Worm (Caenorhabditis elegans): ENCODE measurements around the gene srx-80.
A peak's percentile ranks its signal among the peaks of the same experiment; 100 is the strongest.

Gene srx-80

DNA sequence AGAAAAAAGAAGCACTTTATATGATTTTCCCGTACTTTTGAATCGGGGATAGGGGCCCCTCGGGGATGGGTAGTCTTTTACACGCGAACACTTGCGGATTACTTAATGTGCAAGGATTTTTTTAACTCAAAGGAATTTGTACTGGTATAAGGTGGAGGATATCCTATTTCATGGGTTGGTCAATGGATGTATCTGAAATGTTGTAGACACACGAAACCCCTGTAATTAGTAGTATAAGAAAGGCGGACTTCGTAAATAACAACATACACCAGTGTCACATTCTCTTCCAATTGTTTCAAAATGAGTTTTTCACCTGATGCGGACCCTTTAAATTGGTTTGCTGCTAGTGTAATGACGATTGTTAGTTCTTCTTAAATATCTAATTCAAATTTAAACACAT is at the start of gene srx-80:
srx-80 (plus strand) TSS at position 301 of the 400 bp plus-strand sequence.
- TF ChIP-seq dao-5 (tag; optimal IDR thresholded peaks at IDR 0.05) (no peak), him-1 (tag; optimal IDR thresholded peaks at IDR 0.05) (no peak), W03F9.2 (tag; optimal IDR thresholded peaks at IDR 0.05) (no peak)

DNA sequence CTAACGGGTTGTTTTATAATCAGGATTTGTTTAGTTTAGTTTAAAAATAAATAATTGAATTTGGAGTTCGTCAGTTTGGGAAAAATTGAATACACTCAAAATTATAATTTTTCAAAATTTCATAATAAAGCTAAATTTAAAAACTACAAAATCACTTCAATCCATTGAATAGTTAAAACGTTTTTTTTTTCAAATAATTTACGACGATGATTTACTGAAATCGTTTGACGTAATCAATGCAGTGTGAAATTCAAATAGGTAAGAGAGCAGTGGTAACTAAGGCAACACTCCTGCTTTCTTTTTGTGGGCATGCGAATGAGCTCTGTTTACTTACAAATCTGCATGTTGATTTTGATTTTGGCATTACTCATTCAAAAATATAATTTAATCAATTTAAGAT is 48.3 kb upstream of the srx-80 start, which contains the start of gene F38B7.10:
F38B7.10 (plus strand) TSS at position 301 of the 400 bp plus-strand sequence.
- TF ChIP-seq dao-5 (tag; optimal IDR thresholded peaks at IDR 0.05): no peak
- TF ChIP-seq him-1 (tag; optimal IDR thresholded peaks at IDR 0.05): no peak
- no peak for TF ChIP-seq W03F9.2 (tag; optimal IDR thresholded peaks at IDR 0.05)

DNA sequence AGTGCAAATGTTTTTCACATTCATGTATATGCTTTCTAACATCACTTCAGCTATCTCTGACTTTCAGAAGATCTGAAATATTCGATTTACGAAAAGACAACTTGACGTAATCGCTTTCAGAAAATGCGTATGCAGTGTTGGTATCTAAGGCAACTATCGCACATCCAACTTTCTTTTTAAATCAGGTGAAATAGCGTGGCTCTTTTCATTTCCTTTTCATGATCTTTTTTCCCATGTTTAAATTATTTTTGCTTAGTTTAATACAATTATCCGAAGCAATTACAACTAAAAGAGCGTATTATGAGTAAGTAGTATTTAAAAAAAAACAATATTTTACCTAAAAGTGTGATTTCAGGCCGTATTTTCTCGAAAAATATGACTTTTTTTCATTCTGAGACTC is 46.7 kb upstream of the srx-80 start, which contains the start of gene F38B7.11:
F38B7.11 (plus strand) TSS at position 301 of the 400 bp plus-strand sequence.
- TF ChIP-seq him-1 (tag; optimal IDR thresholded peaks at IDR 0.05) (no peak), dao-5 (tag; optimal IDR thresholded peaks at IDR 0.05) (no peak), W03F9.2 (tag; optimal IDR thresholded peaks at IDR 0.05) (no peak)

DNA sequence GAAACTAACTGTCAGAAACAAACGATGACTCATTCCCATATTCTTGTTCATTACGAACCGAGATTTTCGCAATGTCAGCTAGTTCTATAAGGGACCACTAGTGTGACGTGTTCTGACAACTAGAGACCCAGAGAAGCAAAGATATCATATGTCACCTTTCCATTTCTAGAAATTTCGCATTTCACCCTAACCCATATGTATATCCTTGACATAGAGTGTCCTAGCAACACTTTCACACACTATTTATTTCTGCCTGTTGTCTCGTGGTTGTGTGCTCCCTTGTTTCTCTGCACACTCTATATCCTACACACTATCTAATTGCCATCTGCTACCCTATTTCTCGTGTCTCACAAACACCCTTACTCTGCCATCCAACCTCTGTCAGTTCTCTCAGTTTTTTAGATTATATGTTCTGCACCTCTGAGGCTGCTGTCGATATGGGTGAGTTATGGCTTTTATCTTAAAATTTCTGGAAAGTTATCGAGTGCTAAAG is 44.6 kb upstream of the srx-80 start, which contains the start of the genes F38B7.17 and F38B7.3:
F38B7.17 (minus strand) TSS at position 51 of the 493 bp plus-strand sequence.
F38B7.3 (plus strand) TSS at position 194 of the 493 bp plus-strand sequence.
- TF ChIP-seq him-1 (tag; optimal IDR thresholded peaks at IDR 0.05) (no peak), dao-5 (tag; optimal IDR thresholded peaks at IDR 0.05) (no peak), W03F9.2 (tag; optimal IDR thresholded peaks at IDR 0.05) (no peak)

DNA sequence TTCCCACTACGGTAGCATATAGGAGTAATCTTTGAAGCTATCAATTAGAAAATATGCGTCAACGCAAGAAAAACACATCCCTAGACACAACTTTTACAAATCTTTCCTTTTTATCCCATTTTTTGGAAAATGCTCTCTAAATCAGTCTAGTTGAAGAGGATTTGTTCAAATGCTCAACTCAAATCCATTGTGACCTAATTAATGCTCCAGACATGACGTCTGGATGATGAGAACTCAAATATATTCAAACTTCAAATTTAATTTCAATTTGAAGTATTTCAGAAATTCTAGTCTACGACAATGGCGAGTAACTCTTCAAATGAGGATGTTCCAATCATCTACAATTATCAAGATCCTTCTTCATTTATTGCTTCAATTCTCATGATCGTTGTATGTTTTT is 41.1 kb upstream of the srx-80 start, which contains the start of gene srx-85:
srx-85 (plus strand) TSS at position 301 of the 400 bp plus-strand sequence.
- TF ChIP-seq W03F9.2 (tag; optimal IDR thresholded peaks at IDR 0.05): no peak
- no peak for TF ChIP-seq dao-5 (tag; optimal IDR thresholded peaks at IDR 0.05)
- TF ChIP-seq him-1 (tag; optimal IDR thresholded peaks at IDR 0.05): no peak

DNA sequence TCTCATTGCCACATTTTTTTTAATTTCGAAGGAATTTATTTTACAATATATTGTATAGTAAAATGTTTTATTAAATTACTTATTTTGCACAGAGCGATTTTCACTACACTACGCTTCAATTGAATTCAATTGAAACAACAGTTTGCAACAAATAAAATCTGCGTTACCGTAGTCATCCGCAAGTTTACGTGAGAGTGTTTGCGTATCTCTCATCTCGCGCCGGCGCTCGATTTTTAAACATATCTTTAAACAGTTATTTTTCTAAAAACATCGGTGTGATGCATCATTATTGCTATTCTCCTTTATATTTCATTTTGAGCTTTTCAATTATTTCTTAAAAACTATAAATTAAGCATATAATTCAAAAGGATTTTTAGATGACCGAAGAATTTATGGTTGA is 39.3 kb upstream of the srx-80 start, which contains the start of gene duo-1:
duo-1 (plus strand) TSS at position 371 of the 400 bp plus-strand sequence.
- TF ChIP-seq W03F9.2 (tag; optimal IDR thresholded peaks at IDR 0.05) (no peak), dao-5 (tag; optimal IDR thresholded peaks at IDR 0.05) (no peak), him-1 (tag; optimal IDR thresholded peaks at IDR 0.05) (no peak)

DNA sequence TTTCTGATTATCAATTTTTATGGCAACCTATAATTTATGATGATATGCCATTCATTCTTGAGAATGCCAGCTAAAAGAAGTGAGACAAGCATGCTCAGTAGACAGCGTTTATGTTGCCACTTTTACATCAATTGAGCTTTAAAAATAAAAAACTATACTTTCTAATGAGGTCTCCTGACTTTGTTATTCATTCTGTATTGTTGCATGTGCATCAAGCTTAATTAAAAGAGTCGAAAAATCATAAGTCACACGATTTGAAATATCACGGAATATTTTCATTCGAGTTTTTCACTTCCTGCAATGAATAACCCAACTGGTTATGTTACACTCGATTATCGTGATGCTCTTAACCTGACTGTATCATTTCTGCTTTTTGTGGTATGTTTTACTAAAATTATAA is 30.9 kb upstream of the srx-80 start, which contains the start of gene srx-86:
srx-86 (plus strand) TSS at position 301 of the 400 bp plus-strand sequence.
- no peak for TF ChIP-seq dao-5 (tag; optimal IDR thresholded peaks at IDR 0.05)
- TF ChIP-seq him-1 (tag; optimal IDR thresholded peaks at IDR 0.05): no peak
- no peak for TF ChIP-seq W03F9.2 (tag; optimal IDR thresholded peaks at IDR 0.05)

DNA sequence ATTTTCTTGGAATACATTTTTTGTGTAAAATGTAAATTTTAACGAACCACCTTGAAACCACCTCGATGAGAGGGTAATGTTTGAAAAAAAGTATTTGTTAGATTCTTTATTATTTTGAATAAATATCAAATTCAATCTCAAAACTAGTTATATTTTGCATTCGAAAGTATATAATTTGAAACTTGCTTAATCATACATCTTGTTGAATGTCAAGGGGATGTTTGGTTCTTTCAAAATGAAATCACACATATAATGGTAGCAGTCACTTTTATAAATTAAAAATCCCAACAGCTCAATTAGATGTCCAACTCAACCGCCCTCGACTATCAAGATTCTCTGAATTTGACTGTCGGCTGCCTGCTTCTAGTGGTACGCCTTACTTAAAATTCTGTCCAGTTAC is 29.0 kb upstream of the srx-80 start, which contains the start of gene srx-87:
srx-87 (plus strand) TSS at position 301 of the 400 bp plus-strand sequence.
- TF ChIP-seq W03F9.2 (tag; optimal IDR thresholded peaks at IDR 0.05): no peak
- no peak for TF ChIP-seq him-1 (tag; optimal IDR thresholded peaks at IDR 0.05)
- TF ChIP-seq dao-5 (tag; optimal IDR thresholded peaks at IDR 0.05): no peak

DNA sequence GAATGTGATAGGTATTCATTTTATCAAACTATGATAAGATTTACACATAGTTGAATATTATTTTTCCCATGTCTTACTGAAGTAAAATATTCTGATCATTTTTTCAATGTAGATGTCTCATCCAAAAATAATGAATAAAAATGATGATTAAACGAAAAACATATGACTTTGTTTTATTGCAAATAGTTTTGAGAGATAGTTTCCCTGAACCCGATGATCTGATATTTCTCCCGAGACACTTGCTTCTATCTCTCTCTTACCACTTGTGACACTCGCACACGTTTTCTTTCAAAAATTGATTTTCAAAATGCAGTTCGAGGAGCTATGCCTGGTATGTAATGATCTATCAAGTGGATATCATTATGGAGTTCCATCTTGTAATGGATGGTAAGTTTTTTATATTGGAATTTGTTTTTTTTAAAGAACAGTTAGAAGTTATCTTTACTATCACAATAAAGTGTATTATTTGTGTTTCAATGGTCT is 23.3 kb upstream of the srx-80 start, which contains the start of the genes nhr-101 and pms-2:
nhr-101 (plus strand) TSS at position 308 of the 483 bp plus-strand sequence.
pms-2 (minus strand) TSS at position 433 of the 483 bp plus-strand sequence.
- no peak for TF ChIP-seq W03F9.2 (tag; optimal IDR thresholded peaks at IDR 0.05)
- TF ChIP-seq dao-5 (tag; optimal IDR thresholded peaks at IDR 0.05): no peak
- no peak for TF ChIP-seq him-1 (tag; optimal IDR thresholded peaks at IDR 0.05)

DNA sequence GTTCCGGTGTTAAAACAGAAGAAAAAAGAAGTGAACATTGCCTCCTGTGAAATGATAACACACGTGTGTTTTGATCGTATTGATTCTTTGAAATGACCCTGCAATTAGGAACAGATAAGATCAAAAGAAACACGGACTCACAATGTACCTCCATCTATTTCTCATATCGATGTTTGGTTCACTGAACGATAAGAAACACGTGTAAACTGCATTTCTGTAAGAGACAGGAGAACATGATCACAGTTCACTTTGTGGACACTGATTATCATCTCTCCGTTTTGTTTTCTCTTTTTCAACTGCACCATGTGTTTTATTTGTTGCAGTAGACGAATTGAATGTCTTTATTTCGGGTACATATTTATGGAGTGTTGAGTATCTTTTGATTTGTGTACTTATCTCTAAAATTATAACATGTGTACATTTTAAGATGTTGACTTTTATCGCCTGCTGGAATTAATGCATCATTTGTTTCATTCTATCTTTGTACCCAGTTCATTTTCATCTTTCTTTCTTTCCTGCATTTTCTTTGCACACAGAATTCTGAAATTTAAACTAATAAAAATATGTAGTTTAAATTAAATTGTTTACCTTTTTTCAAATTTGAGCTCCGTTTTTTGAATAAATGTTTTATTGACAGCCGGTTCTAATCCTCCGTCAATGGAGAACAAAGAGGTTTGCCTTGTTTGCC is 20.6 kb upstream of the srx-80 start, which contains the start of the genes H12C20.7 and nhr-68:
H12C20.7 (minus strand) TSS at position 188 of the 688 bp plus-strand sequence.
nhr-68 (plus strand) TSS at position 638 of the 688 bp plus-strand sequence.
- TF ChIP-seq W03F9.2 (tag; optimal IDR thresholded peaks at IDR 0.05) (peak; percentile 60), him-1 (tag; optimal IDR thresholded peaks at IDR 0.05) (no peak)

DNA sequence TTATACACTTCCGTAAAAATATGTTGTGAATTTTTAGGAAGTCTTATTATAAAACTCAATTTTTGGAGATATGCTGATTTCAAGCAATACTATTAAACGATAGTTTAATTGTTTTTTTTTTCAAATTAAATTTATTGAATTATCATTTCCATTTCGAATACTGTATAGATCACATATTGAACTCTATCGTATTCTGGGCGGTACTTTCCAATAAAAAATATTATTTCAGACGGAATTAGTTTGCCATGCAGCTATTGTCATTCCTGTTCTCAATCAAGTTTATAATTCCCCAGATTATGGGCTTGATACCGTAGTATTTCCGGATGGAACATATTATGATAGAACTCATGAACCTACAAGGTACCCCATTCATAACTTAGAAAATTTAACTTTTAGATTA is 19.0 kb upstream of the srx-80 start:
- TF ChIP-seq him-1 (tag; optimal IDR thresholded peaks at IDR 0.05) (no peak), dao-5 (tag; optimal IDR thresholded peaks at IDR 0.05) (no peak)

DNA sequence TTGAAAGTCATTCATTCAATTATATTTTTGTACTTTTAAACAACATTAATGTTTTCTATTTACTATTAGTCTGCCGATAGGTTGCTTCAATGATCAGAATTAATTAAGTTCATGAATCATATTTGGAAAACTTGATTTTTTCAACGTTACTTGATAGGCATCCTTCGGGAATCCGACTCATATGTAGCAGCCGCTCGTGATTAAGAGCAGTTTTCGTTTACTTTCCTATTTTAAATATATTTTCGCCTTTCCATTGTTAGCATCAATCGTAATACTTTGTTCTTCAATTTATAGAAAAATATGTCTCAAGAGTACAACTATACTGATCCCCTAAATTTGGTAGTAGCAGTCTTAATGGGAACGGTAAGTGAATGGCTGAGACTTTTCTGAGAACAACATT is 12.7 kb upstream of the srx-80 start, which contains the start of gene srx-90:
srx-90 (plus strand) TSS at position 301 of the 400 bp plus-strand sequence.
- TF ChIP-seq dao-5 (tag; optimal IDR thresholded peaks at IDR 0.05) (no peak), W03F9.2 (tag; optimal IDR thresholded peaks at IDR 0.05) (no peak), him-1 (tag; optimal IDR thresholded peaks at IDR 0.05) (no peak)

DNA sequence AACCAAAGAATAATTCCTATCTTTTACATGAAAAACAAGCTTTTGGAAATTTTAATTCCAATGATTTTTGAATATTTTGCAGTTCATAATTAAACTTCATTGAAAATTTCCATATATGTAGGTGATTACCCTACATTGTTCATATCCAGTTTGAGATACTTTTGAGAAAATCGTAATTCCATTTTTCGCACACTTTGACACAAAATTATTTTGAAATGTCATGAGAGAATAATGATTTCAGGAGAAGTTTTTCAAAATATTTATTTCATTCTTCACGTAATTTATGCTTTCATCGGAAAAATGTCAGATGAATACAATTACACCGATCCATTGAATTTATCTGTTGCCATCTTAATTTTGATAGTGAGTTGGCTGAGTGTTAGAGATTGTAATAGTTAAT is 10.3 kb upstream of the srx-80 start, which contains the start of gene srx-88:
srx-88 (plus strand) TSS at position 301 of the 400 bp plus-strand sequence.
- TF ChIP-seq him-1 (tag; optimal IDR thresholded peaks at IDR 0.05) (no peak), dao-5 (tag; optimal IDR thresholded peaks at IDR 0.05) (no peak), W03F9.2 (tag; optimal IDR thresholded peaks at IDR 0.05) (no peak)
